Fruit fly (Drosophila melanogaster): ENCODE results near the gene CG7299.

The CG7299 gene

dm6 chr2L:10697992-10698391, 13.8 kb upstream of the CG7299 start, which contains the start of gene CG7300 (continued):
- peak; percentile 70; the same call in 1 of the 2 replicates for TF ChIP-seq ara (GFP tag; IDR thresholded peaks at IDR 0.05)
- peak; percentile 12 for TF ChIP-seq CG12942 (GFP tag; optimal IDR thresholded peaks at IDR 0.05)
- peak; percentile 74 for TF ChIP-seq CG7839 (tag; optimal IDR thresholded peaks at IDR 0.05)
- TF ChIP-seq CG10321 (GFP tag; IDR thresholded peaks at IDR 0.05), result no peak
- peak; percentile 24 for TF ChIP-seq CG7786 (GFP tag; optimal IDR thresholded peaks at IDR 0.05)
- TF ChIP-seq ken (GFP tag; IDR thresholded peaks at IDR 0.05), result no peak
- TF ChIP-seq CG16863 (GFP tag; optimal IDR thresholded peaks at IDR 0.05), result no peak
- TF ChIP-seq MBD-R2 (GFP tag; IDR thresholded peaks at IDR 0.05), result no peak
- TF ChIP-seq fd3F (GFP tag; optimal IDR thresholded peaks at IDR 0.05), result peak; percentile 54
- peak; percentile 15 for TF ChIP-seq Hr3 (GFP tag; optimal IDR thresholded peaks at IDR 0.05)
- peak; percentile 64; the same call in 1 of the 2 replicates for TF ChIP-seq NFAT (GFP tag; IDR thresholded peaks at IDR 0.05)
- TF ChIP-seq prd (optimal IDR thresholded peaks at IDR 0.05), result no peak
- TF ChIP-seq prd (GFP tag; IDR thresholded peaks at IDR 0.05), result peak; percentile 66; the same call in 2 of the 3 replicates
- TF ChIP-seq CG10565 (GFP tag; optimal IDR thresholded peaks at IDR 0.05), result no peak
- no peak for TF ChIP-seq crp (GFP tag; optimal IDR thresholded peaks at IDR 0.05)
- no peak for TF ChIP-seq CG13894 (tag; optimal IDR thresholded peaks at IDR 0.05)
- TF ChIP-seq CG8478 (optimal IDR thresholded peaks at IDR 0.05), result no peak
- TF ChIP-seq Nf-YA (GFP tag; IDR thresholded peaks at IDR 0.05), result no peak
- TF ChIP-seq bowl (GFP tag; IDR thresholded peaks at IDR 0.05), result no peak
- peak; percentile 27 for TF ChIP-seq CG31388 (GFP tag; optimal IDR thresholded peaks at IDR 0.05)
- no peak for TF ChIP-seq eve (GFP tag; optimal IDR thresholded peaks at IDR 0.05)
- TF ChIP-seq CG1024 (GFP tag; IDR thresholded peaks at IDR 0.05), result no peak
- no peak for TF ChIP-seq Mrtf (GFP tag; IDR thresholded peaks at IDR 0.05)
- TF ChIP-seq CG2120 (GFP tag; optimal IDR thresholded peaks at IDR 0.05), result peak; percentile 83
- TF ChIP-seq wek (GFP tag; optimal IDR thresholded peaks at IDR 0.05), result no peak
- peak; percentile 58; the same call in 1 of the 2 replicates for TF ChIP-seq CG10366 (GFP tag; IDR thresholded peaks at IDR 0.05)
- no peak for TF ChIP-seq repo (GFP tag; optimal IDR thresholded peaks at IDR 0.05)
- TF ChIP-seq oc (tag; optimal IDR thresholded peaks at IDR 0.05), result peak; percentile 39
- TF ChIP-seq CG5953 (GFP tag; IDR thresholded peaks at IDR 0.05), result no peak
- TF ChIP-seq chn (GFP tag; optimal IDR thresholded peaks at IDR 0.05), result peak; percentile 17
- no peak for TF ChIP-seq ap (GFP tag; IDR thresholded peaks at IDR 0.05)
- TF ChIP-seq CG9932 (GFP tag; IDR thresholded peaks at IDR 0.05), result peak; percentile 70
- TF ChIP-seq CG2116 (GFP tag; optimal IDR thresholded peaks at IDR 0.05), result no peak
- no peak for TF ChIP-seq stwl (tag; optimal IDR thresholded peaks at IDR 0.05)
- no peak for TF ChIP-seq CG1529 (GFP tag; optimal IDR thresholded peaks at IDR 0.05)
- TF ChIP-seq CG11723 (GFP tag; optimal IDR thresholded peaks at IDR 0.05), result no peak
- peak; percentile 8 for TF ChIP-seq CG6813 (GFP tag; optimal IDR thresholded peaks at IDR 0.05)
- TF ChIP-seq her (GFP tag; optimal IDR thresholded peaks at IDR 0.05), result peak; percentile 45
- TF ChIP-seq pita (GFP tag; optimal IDR thresholded peaks at IDR 0.05), result no peak
- no peak for TF ChIP-seq abd-A (tag; optimal IDR thresholded peaks at IDR 0.05)
- TF ChIP-seq CG14860 (GFP tag; IDR thresholded peaks at IDR 0.05; ENCODE audit: partially characterized antibody), result no peak
- TF ChIP-seq CG15011 (GFP tag; optimal IDR thresholded peaks at IDR 0.05), result no peak
- TF ChIP-seq Ada2b (GFP tag; IDR thresholded peaks at IDR 0.05), result no peak
- peak; percentile 57 for TF ChIP-seq CG6689 (GFP tag; IDR thresholded peaks at IDR 0.05)
- TF ChIP-seq fd96Cb (tag; optimal IDR thresholded peaks at IDR 0.05), result peak; percentile 52
- peak; percentile 39 for TF ChIP-seq CG4820 (GFP tag; optimal IDR thresholded peaks at IDR 0.05)
- no peak for TF ChIP-seq Optix (GFP tag; IDR thresholded peaks at IDR 0.05)
- TF ChIP-seq sna (GFP tag; IDR thresholded peaks at IDR 0.05; ENCODE audit: partially characterized antibody), result no peak
- TF ChIP-seq crol (GFP tag; IDR thresholded peaks at IDR 0.05), result no peak
- peak; percentile 38 for TF ChIP-seq fu2 (GFP tag; optimal IDR thresholded peaks at IDR 0.05)
- TF ChIP-seq mam (GFP tag; optimal IDR thresholded peaks at IDR 0.05), result peak; percentile 40
- no peak for TF ChIP-seq MESR4 (GFP tag; optimal IDR thresholded peaks at IDR 0.05)
- no peak for TF ChIP-seq odd (GFP tag; optimal IDR thresholded peaks at IDR 0.05)

Measured in whole organism, embryonic.